Worm (Caenorhabditis elegans): ENCODE results near the gene srh-137.

Gene srh-137

ce11 chrV:16695499-16695898 is 21.0 kb downstream of the srh-137 start:
- no peak for TF ChIP-seq F10E7.11 (tag; optimal IDR thresholded peaks at IDR 0.05)
- TF ChIP-seq D2030.7 (GFP tag; IDR thresholded peaks at IDR 0.05): no peak
- no peak for TF ChIP-seq Y67H2A.10 (GFP tag; conservative IDR thresholded peaks at IDR 0.05)
- no peak for TF ChIP-seq snpc-3.4 (tag; optimal IDR thresholded peaks at IDR 0.05)
- no peak for TF ChIP-seq egl-18 (GFP tag; IDR thresholded peaks at IDR 0.05)
- no peak for TF ChIP-seq ceh-40 (GFP tag; IDR thresholded peaks at IDR 0.05)
- TF ChIP-seq ztf-6 (GFP tag; IDR thresholded peaks at IDR 0.05): no peak
- TF ChIP-seq ztf-26 (tag; optimal IDR thresholded peaks at IDR 0.05): no peak

- TF ChIP-seq B0035.1 (tag; optimal IDR thresholded peaks at IDR 0.05) (no peak), snpc-4 (GFP tag; optimal IDR thresholded peaks at IDR 0.05) (no peak), snpc-4 (tag; optimal IDR thresholded peaks at IDR 0.05) (no peak), B0261.1 (tag; optimal IDR thresholded peaks at IDR 0.05) (no peak), nhr-120 (GFP tag; IDR thresholded peaks at IDR 0.05) (no peak), attf-3 (GFP tag; conservative IDR thresholded peaks at IDR 0.05) (no peak), repo-1 (tag; optimal IDR thresholded peaks at IDR 0.05) (no peak), mxl-1 (tag; optimal IDR thresholded peaks at IDR 0.05) (no peak), bed-1 (GFP tag; IDR thresholded peaks at IDR 0.05) (no peak), sea-2 (GFP tag; IDR thresholded peaks at IDR 0.05) (no peak), ccch-3 (GFP tag; optimal IDR thresholded peaks at IDR 0.05) (no peak), tbx-9 (tag; optimal IDR thresholded peaks at IDR 0.05; ENCODE audit: borderline replicate concordance) (no peak), F37B4.10 (GFP tag; IDR thresholded peaks at IDR 0.05) (no peak), efl-1 (GFP tag; optimal IDR thresholded peaks at IDR 0.05) (no peak), madf-10 (tag; optimal IDR thresholded peaks at IDR 0.05) (no peak), sdz-38 (tag; optimal IDR thresholded peaks at IDR 0.05) (no peak), atf-7 (tag; optimal IDR thresholded peaks at IDR 0.05) (no peak)
These were observed 21.9 kb downstream of the srh-137 start, which contains the start of gene srz-101 for ce11 chrV:16694538-16694937. srz-101 (plus strand) TSS chrV:16694838.

- TF ChIP-seq akir-1 (GFP tag; optimal IDR thresholded peaks at IDR 0.05) (no peak), lin-26 (GFP tag; IDR thresholded peaks at IDR 0.05) (no peak)
These were observed 22.7 kb downstream of the srh-137 start, which contains the start of gene srw-42 for ce11 chrV:16693732-16694131. srw-42 (minus strand) TSS chrV:16693832.

- TF ChIP-seq F37B4.10 (GFP tag; IDR thresholded peaks at IDR 0.05): no peak
- TF ChIP-seq dpl-1 (GFP tag; optimal IDR thresholded peaks at IDR 0.05): no peak
- no peak for TF ChIP-seq tbx-9 (tag; optimal IDR thresholded peaks at IDR 0.05; ENCODE audit: borderline replicate concordance)
- peak; percentile 92 for TF ChIP-seq zfh-2 (GFP tag; conservative IDR thresholded peaks at IDR 0.05)
- TF ChIP-seq nfyb-1 (GFP tag; IDR thresholded peaks at IDR 0.05): no peak
- TF ChIP-seq xnd-1 (tag; optimal IDR thresholded peaks at IDR 0.05): no peak
- TF ChIP-seq egrh-3 (GFP tag; IDR thresholded peaks at IDR 0.05): peak; percentile 90; the same call in 1 of the 2 replicates
- no peak for TF ChIP-seq F52B5.7 (tag; optimal IDR thresholded peaks at IDR 0.05)
- no peak for TF ChIP-seq tbp1 (GFP tag; optimal IDR thresholded peaks at IDR 0.05)
- TF ChIP-seq sdz-38 (tag; optimal IDR thresholded peaks at IDR 0.05): no peak
These were observed 23.5 kb downstream of the srh-137 start for ce11 chrV:16692988-16693387.

- TF ChIP-seq dpff-1 (tag; optimal IDR thresholded peaks at IDR 0.05) (no peak), ekl-4 (GFP tag; IDR thresholded peaks at IDR 0.05) (no peak), lsl-1 (GFP tag; optimal IDR thresholded peaks at IDR 0.05) (no peak), C17E4.6 (GFP tag; IDR thresholded peaks at IDR 0.05) (no peak), T26A5.8 (tag; optimal IDR thresholded peaks at IDR 0.05) (no peak), lin-40 (tag; optimal IDR thresholded peaks at IDR 0.05) (no peak), hmg-1.2 (GFP tag; IDR thresholded peaks at IDR 0.05) (no peak)
These were observed 29.2 kb downstream of the srh-137 start, which contains the start of gene srz-102 for ce11 chrV:16687227-16687626. srz-102 (plus strand) TSS chrV:16687527.
